Worm (Caenorhabditis elegans) whole organism, L1 larva: ENCODE measurements around the gene clc-9.

ENCODE experiments used
- F16B12.6 ChIP-seq: fragments of 150-350 bp; optimal IDR thresholded peaks from 2 replicates; lab custom pipeline; 2014; ENCODE audit warnings: missing biosample characterization, missing genetic modification characterization
- Y116A8C.19 ChIP-seq: sonication (generic microtip); optimal IDR thresholded peaks from 2 replicates; lab custom pipeline; 2016; ENCODE audit warnings: missing compliant biosample characterization, missing genetic modification characterization, borderline replicate concordance
- blmp-1 ChIP-seq: fragments of 150-350 bp; optimal IDR thresholded peaks from 2 replicates; lab custom pipeline; 2014; ENCODE audit warnings: missing biosample characterization, missing genetic modification characterization
- ceh-88 ChIP-seq: fragments of 200-800 bp; sonication (Bioruptor generic); IDR thresholded peaks from 2 replicates; pipeline ENCODE4 v1.3.6; 2022; ENCODE audit warnings: missing genetic modification characterization, missing compliant biosample characterization
- ceh-90 ChIP-seq: sonication (generic microtip); optimal IDR thresholded peaks from 2 replicates; lab custom pipeline; 2016; ENCODE audit warnings: missing genetic modification characterization, missing compliant biosample characterization
- dsc-1 ChIP-seq: sonication (generic microtip); optimal IDR thresholded peaks from 2 replicates; lab custom pipeline; 2016; ENCODE audit warnings: mild to moderate bottlenecking, missing genetic modification characterization, missing compliant biosample characterization
- efl-1 ChIP-seq, 4 experiments: fragments of 150-350 bp; optimal IDR thresholded peaks in 3 of 4; peaks in 1 of 4; 1 replicate in 1 of 4; 2 replicates in 3 of 4; lab custom pipeline; 2014; ENCODE audit warnings: missing biosample characterization in 2 of 4, missing genetic modification characterization in 2 of 4, missing genetic modification reagents in 2 of 4
- elt-3 ChIP-seq, 6 experiments: fragments of 150-350 bp in 1 of 6; sonication (generic microtip); optimal IDR thresholded peaks; 2 replicates each; lab custom pipeline; 2017 to 2018; ENCODE audit warnings: missing biosample characterization in 6 of 6, missing genetic modification characterization in 6 of 6, inconsistent platforms in 1 of 6
- fkh-4 ChIP-seq: sonication (generic microtip); optimal IDR thresholded peaks from 2 replicates; lab custom pipeline; 2016; ENCODE audit warnings: missing compliant biosample characterization, missing genetic modification characterization, borderline replicate concordance
- hlh-4 ChIP-seq: sonication (generic microtip); optimal IDR thresholded peaks from 2 replicates; lab custom pipeline; 2016; ENCODE audit warnings: mild to moderate bottlenecking, missing genetic modification characterization, missing compliant biosample characterization
- jun-1 ChIP-seq: fragments of 150-350 bp; optimal IDR thresholded peaks from 2 replicates; lab custom pipeline; 2014; ENCODE audit warnings: missing biosample characterization, missing genetic modification reagents, missing genetic modification characterization
- lir-3 ChIP-seq: sonication (generic microtip); optimal IDR thresholded peaks from 2 replicates; lab custom pipeline; 2016; ENCODE audit warnings: mild to moderate bottlenecking, missing genetic modification characterization, moderate library complexity, missing compliant biosample characterization; ENCODE audit not compliant: poor library complexity
- mef-2 ChIP-seq: fragments of 150-350 bp; optimal IDR thresholded peaks from 2 replicates; lab custom pipeline; 2014; ENCODE audit warnings: missing biosample characterization, missing genetic modification characterization
- nhr-12 ChIP-seq: sonication (generic microtip); optimal IDR thresholded peaks from 2 replicates; lab custom pipeline; 2017; ENCODE audit warnings: missing biosample characterization, missing genetic modification characterization
- nhr-20 ChIP-seq: sonication (generic microtip); optimal IDR thresholded peaks from 2 replicates; lab custom pipeline; 2016; ENCODE audit warnings: mild to moderate bottlenecking, missing genetic modification characterization, missing compliant biosample characterization
- nhr-47 ChIP-seq: sonication (generic microtip); optimal IDR thresholded peaks from 2 replicates; lab custom pipeline; 2016; ENCODE audit warnings: mild to moderate bottlenecking, missing genetic modification characterization, moderate library complexity, missing compliant biosample characterization
- snu-23 ChIP-seq: sonication (generic microtip); optimal IDR thresholded peaks from 2 replicates; lab custom pipeline; 2016; ENCODE audit warnings: missing genetic modification characterization, missing compliant biosample characterization
- unc-130 ChIP-seq: fragments of 150-350 bp; optimal IDR thresholded peaks from 2 replicates; lab custom pipeline; 2017; ENCODE audit warnings: missing biosample characterization, missing genetic modification characterization, inconsistent platforms

The clc-9 gene

ce11 chrIV:11164831-11165230 is 52.1 kb downstream of the clc-9 start, which contains the start of gene C08F8.6:
Gene C08F8.6, minus strand, starts transcription at chrIV:11164931.
- TF ChIP-seq jun-1 (no peak), dsc-1 (tag; lab: Kevin White, UChicago) (no peak), elt-3 (tag; optimal IDR thresholded peaks at IDR 0.05; lab: Kevin White, UChicago) (no peak), efl-1 (optimal IDR thresholded peaks at IDR 0.05; lab: Kevin White, UChicago) (no peak), efl-1 (GFP tag; optimal IDR thresholded peaks at IDR 0.05 in 1 of 2; lab: Kevin White, UChicago) (no peak), Y116A8C.19 (tag; lab: Kevin White, UChicago) (no peak), mef-2 (tag; lab: Kevin White, UChicago) (no peak), ceh-90 (tag; lab: Kevin White, UChicago) (no peak), unc-130 (no peak), nhr-47 (tag; lab: Kevin White, UChicago) (no peak), F16B12.6 (no peak), nhr-20 (tag; lab: Kevin White, UChicago) (no peak), lir-3 (tag; lab: Kevin White, UChicago) (no peak), fkh-4 (no peak), nhr-12 (tag; lab: Kevin White, UChicago) (no peak), hlh-4 (tag; lab: Kevin White, UChicago) (no peak), blmp-1 (tag; lab: Kevin White, UChicago) (no peak), snu-23 (GFP tag; lab: Kevin White, UChicago) (no peak), ceh-88 (GFP tag; lab: Robert Waterston, UW) (no peak)
